Worm (Caenorhabditis elegans) whole organism, L4/young adult: Measurements from ENCODE around the gene srd-8.

Experiments
- dao-5 ChIP-seq: sonication (generic microtip); optimal IDR thresholded peaks from 2 replicates; lab custom pipeline; 2016; ENCODE audit warnings: missing genotype, missing genetic modification characterization, moderate library complexity, missing compliant biosample characterization
- him-1 ChIP-seq: sonication (generic microtip); optimal IDR thresholded peaks from 2 replicates; lab custom pipeline; 2016; ENCODE audit warnings: missing genotype, missing genetic modification reagents, missing genetic modification characterization, missing compliant biosample characterization

ce11 chrIV:5603321-5603720 lies 42.1 kb downstream of the srd-8 start:
- no peak for TF ChIP-seq him-1
- no peak for TF ChIP-seq dao-5 (tag; lab: Kevin White, UChicago)
